Worm (Caenorhabditis elegans) whole organism, late embryonic: ENCODE measurements around the gene C35A5.5.

Experiments used
- C38D4.7 ChIP-seq: fragments of 200-800 bp; sonication (Bioruptor generic); optimal IDR thresholded peaks from 2 replicates; lab custom pipeline; 2018; ENCODE audit warnings: mild to moderate bottlenecking, missing genetic modification characterization, moderate library complexity, missing compliant biosample characterization
- F13H6.1 ChIP-seq: sonication (generic microtip); optimal IDR thresholded peaks from 2 replicates; lab custom pipeline; 2016; ENCODE audit warnings: missing genetic modification characterization, missing compliant biosample characterization
- K02D7.2 ChIP-seq: sonication (generic microtip); optimal IDR thresholded peaks from 2 replicates; lab custom pipeline; 2017; ENCODE audit warnings: mild to moderate bottlenecking, missing genetic modification characterization, missing compliant biosample characterization
- ahr-1 ChIP-seq: sonication (generic microtip); optimal IDR thresholded peaks from 2 replicates; lab custom pipeline; 2016; ENCODE audit warnings: missing genetic modification characterization, missing compliant biosample characterization
- ama-1 ChIP-seq: fragments of 150-350 bp; optimal IDR thresholded peaks from 2 replicates; lab custom pipeline; 2014
- ceh-18 ChIP-seq: sonication (generic microtip); optimal IDR thresholded peaks from 2 replicates; lab custom pipeline; 2016; ENCODE audit warnings: missing genetic modification characterization, missing compliant biosample characterization
- ceh-19 ChIP-seq: fragments of 200-800 bp; sonication (Bioruptor generic); optimal IDR thresholded peaks from 2 replicates; lab custom pipeline; 2018; ENCODE audit warnings: mild to moderate bottlenecking, missing genetic modification characterization, missing compliant biosample characterization
- ceh-2 ChIP-seq: sonication (generic microtip); optimal IDR thresholded peaks from 2 replicates; lab custom pipeline; 2016; ENCODE audit warnings: missing genotype, missing genetic modification characterization, missing compliant biosample characterization
- ceh-24 ChIP-seq: sonication (generic microtip); optimal IDR thresholded peaks from 2 replicates; lab custom pipeline; 2016; ENCODE audit warnings: mild to moderate bottlenecking, missing genetic modification characterization, missing compliant biosample characterization
- ceh-30 ChIP-seq: fragments of 150-350 bp; optimal IDR thresholded peaks from 2 replicates; lab custom pipeline; 2014; ENCODE audit warnings: missing biosample characterization, missing genetic modification characterization
- ceh-31 ChIP-seq: sonication (generic microtip); optimal IDR thresholded peaks from 2 replicates; lab custom pipeline; 2016; ENCODE audit warnings: missing genetic modification characterization, missing compliant biosample characterization
- ceh-34 ChIP-seq: sonication (generic microtip); optimal IDR thresholded peaks from 2 replicates; lab custom pipeline; 2016; ENCODE audit warnings: mild to moderate bottlenecking, missing genetic modification characterization, missing compliant biosample characterization
- ceh-48 ChIP-seq: sonication (generic microtip); optimal IDR thresholded peaks from 2 replicates; lab custom pipeline; 2016; ENCODE audit warnings: missing genetic modification characterization, inconsistent platforms, missing compliant biosample characterization
- ceh-6 ChIP-seq: fragments of 200-800 bp; sonication (Bioruptor generic); optimal IDR thresholded peaks from 2 replicates; lab custom pipeline; 2018; ENCODE audit warnings: mild to moderate bottlenecking, missing genetic modification characterization, missing compliant biosample characterization
- ceh-9 ChIP-seq: sonication (generic microtip); optimal IDR thresholded peaks from 2 replicates; lab custom pipeline; 2016; ENCODE audit warnings: mild to moderate bottlenecking, missing genetic modification characterization, inconsistent platforms, missing compliant biosample characterization
- dmd-4 ChIP-seq: sonication (generic microtip); optimal IDR thresholded peaks from 2 replicates; lab custom pipeline; 2016; ENCODE audit warnings: borderline replicate concordance, missing genetic modification characterization, missing compliant biosample characterization
- dve-1 ChIP-seq: sonication (generic microtip); optimal IDR thresholded peaks from 2 replicates; lab custom pipeline; 2017; ENCODE audit warnings: antibody characterized with exemption, mild to moderate bottlenecking, missing genetic modification characterization, missing compliant biosample characterization
- elt-2 ChIP-seq: sonication (generic microtip); optimal IDR thresholded peaks from 2 replicates; lab custom pipeline; 2016; ENCODE audit warnings: missing genetic modification reagents, missing genetic modification characterization, missing compliant biosample characterization
- fkh-6 ChIP-seq: sonication (generic microtip); optimal IDR thresholded peaks from 2 replicates; lab custom pipeline; 2016; ENCODE audit warnings: missing genetic modification characterization, missing compliant biosample characterization
- gmeb-2 ChIP-seq: sonication (generic microtip); optimal IDR thresholded peaks from 2 replicates; lab custom pipeline; 2016; ENCODE audit warnings: missing genetic modification characterization, inconsistent platforms, missing compliant biosample characterization
- hlh-13 ChIP-seq: fragments of 200-800 bp; sonication (Bioruptor generic); optimal IDR thresholded peaks from 2 replicates; lab custom pipeline; 2018; ENCODE audit warnings: mild to moderate bottlenecking, missing genetic modification characterization, missing compliant biosample characterization
- hlh-15 ChIP-seq: sonication (generic microtip); optimal IDR thresholded peaks from 2 replicates; lab custom pipeline; 2016; ENCODE audit warnings: missing genetic modification characterization, missing compliant biosample characterization
- hlh-30 ChIP-seq: sonication (generic microtip); optimal IDR thresholded peaks from 2 replicates; lab custom pipeline; 2017; ENCODE audit warnings: antibody characterized with exemption, missing genetic modification characterization, missing compliant biosample characterization; ENCODE audit not compliant: insufficient read depth
- hlh-6 ChIP-seq: sonication (generic microtip); optimal IDR thresholded peaks from 2 replicates; lab custom pipeline; 2016; ENCODE audit warnings: missing genotype, missing genetic modification characterization, missing compliant biosample characterization
- hlh-8 ChIP-seq: sonication (generic microtip); optimal IDR thresholded peaks from 2 replicates; lab custom pipeline; 2016; ENCODE audit warnings: missing genotype, missing genetic modification characterization, missing compliant biosample characterization
- lim-6 ChIP-seq: sonication (generic microtip); optimal IDR thresholded peaks from 2 replicates; lab custom pipeline; 2016; ENCODE audit warnings: missing genetic modification characterization, missing compliant biosample characterization
- mec-3 ChIP-seq: sonication (generic microtip); optimal IDR thresholded peaks from 2 replicates; lab custom pipeline; 2016; ENCODE audit warnings: borderline replicate concordance, missing genetic modification characterization, missing compliant biosample characterization
- nfya-1 ChIP-seq: sonication (generic microtip); optimal IDR thresholded peaks from 2 replicates; lab custom pipeline; 2017; ENCODE audit warnings: missing genetic modification characterization, mild to moderate bottlenecking, missing compliant biosample characterization, antibody characterized with exemption, moderate library complexity
- nhr-232 ChIP-seq: sonication (generic microtip); optimal IDR thresholded peaks from 2 replicates; lab custom pipeline; 2016; ENCODE audit warnings: missing genetic modification characterization, missing compliant biosample characterization
- pax-1 ChIP-seq: fragments of 150-350 bp; optimal IDR thresholded peaks from 2 replicates; lab custom pipeline; 2014; ENCODE audit warnings: missing biosample characterization, missing genetic modification characterization
- pha-2 ChIP-seq: sonication (generic microtip); optimal IDR thresholded peaks from 2 replicates; lab custom pipeline; 2017; ENCODE audit warnings: mild to moderate bottlenecking, missing genetic modification characterization, missing compliant biosample characterization
- pqm-1 ChIP-seq: sonication (generic microtip); optimal IDR thresholded peaks from 2 replicates; lab custom pipeline; 2016; ENCODE audit warnings: missing genetic modification characterization, missing compliant biosample characterization
- pros-1 ChIP-seq: fragments of 150-350 bp; optimal IDR thresholded peaks from 2 replicates; lab custom pipeline; 2014; ENCODE audit warnings: missing biosample characterization, missing genetic modification reagents, missing genetic modification characterization
- ref-2 ChIP-seq: sonication (generic microtip); optimal IDR thresholded peaks from 2 replicates; lab custom pipeline; 2016; ENCODE audit warnings: missing genetic modification characterization, missing compliant biosample characterization
- rnt-1 ChIP-seq: sonication (generic microtip); optimal IDR thresholded peaks from 2 replicates; lab custom pipeline; 2016; ENCODE audit warnings: missing genetic modification characterization, missing compliant biosample characterization
- sdc-2 ChIP-seq: sonication (generic microtip); optimal IDR thresholded peaks from 2 replicates; lab custom pipeline; 2016; ENCODE audit warnings: missing genotype, missing genetic modification characterization, missing compliant biosample characterization
- sox-2 ChIP-seq: fragments of 200-800 bp; sonication (Bioruptor generic); IDR thresholded peaks from 2 replicates; pipeline ENCODE4 v1.3.6; 2022; ENCODE audit warnings: missing genetic modification reagents, missing genetic modification characterization, missing compliant biosample characterization
- sox-4 ChIP-seq: sonication (generic microtip); optimal IDR thresholded peaks from 2 replicates; lab custom pipeline; 2017; ENCODE audit warnings: mild to moderate bottlenecking, missing genetic modification characterization, inconsistent platforms, missing compliant biosample characterization
- tbx-2 ChIP-seq: sonication (generic microtip); optimal IDR thresholded peaks from 2 replicates; lab custom pipeline; 2016; ENCODE audit warnings: missing genetic modification characterization, missing compliant biosample characterization
- tbx-7 ChIP-seq: sonication (generic microtip); optimal IDR thresholded peaks from 2 replicates; lab custom pipeline; 2016; ENCODE audit warnings: missing genotype, missing genetic modification characterization, missing compliant biosample characterization
- unc-3 ChIP-seq, 2 experiments: fragments of 200-800 bp in 1 of 2; sonication (Bioruptor generic) in 1 of 2; sonication (generic microtip) in 1 of 2; conservative IDR thresholded peaks in 1 of 2; optimal IDR thresholded peaks in 1 of 2; 2 replicates each; pipeline versions ENCODE4 v1.3.6 to Lab custom; 2016 to 2022; ENCODE audit warnings: missing compliant biosample characterization in 2 of 2, missing genetic modification characterization in 2 of 2, missing genetic modification reagents in 1 of 2
- unc-42 ChIP-seq: sonication (generic microtip); optimal IDR thresholded peaks from 2 replicates; lab custom pipeline; 2016; ENCODE audit warnings: missing genotype, missing genetic modification characterization, missing compliant biosample characterization
- unc-55 ChIP-seq: sonication (generic microtip); optimal IDR thresholded peaks from 2 replicates; lab custom pipeline; 2017; ENCODE audit warnings: missing biosample characterization, missing genetic modification reagents, missing genetic modification characterization

Gene C35A5.5

DNA sequence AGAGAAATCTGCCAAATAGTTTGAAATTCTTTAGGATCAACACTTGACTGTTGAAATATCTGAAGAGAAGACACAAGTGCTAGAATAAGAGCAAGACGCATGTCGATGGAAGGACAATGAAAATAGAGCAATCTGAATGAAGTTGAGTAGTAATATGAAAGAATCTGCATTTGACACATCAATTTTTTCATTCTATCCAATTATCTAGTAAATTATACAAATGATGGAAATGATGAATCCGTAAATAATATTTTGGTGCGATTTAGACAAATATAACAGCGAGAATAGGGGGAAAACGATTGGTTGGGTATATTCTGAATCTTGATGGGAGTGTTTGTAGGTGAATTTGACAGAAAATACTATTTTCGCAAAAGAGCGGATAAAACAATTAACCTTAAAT lies 27.1 kb downstream of the C35A5.5 start, which contains the start of gene txt-10:
TSS of gene txt-10 (minus strand) at position 101 of the 400 bp plus-strand sequence.
- no peak for TF ChIP-seq hlh-15 (tag; lab: Kevin White, UChicago)
- no peak for TF ChIP-seq hlh-30
- no peak for TF ChIP-seq elt-2 (tag; lab: Kevin White, UChicago)
- no peak for TF ChIP-seq pha-2 (tag; lab: Kevin White, UChicago)
- TF ChIP-seq K02D7.2 (tag; lab: Kevin White, UChicago), result no peak
- TF ChIP-seq hlh-13, result no peak
- no peak for TF ChIP-seq unc-3 (GFP tag; conservative IDR thresholded peaks at IDR 0.05; lab: Robert Waterston, UW)
- no peak for TF ChIP-seq unc-3 (tag; optimal IDR thresholded peaks at IDR 0.05; lab: Kevin White, UChicago)
- TF ChIP-seq, all 69 proteins: peak for 0

DNA sequence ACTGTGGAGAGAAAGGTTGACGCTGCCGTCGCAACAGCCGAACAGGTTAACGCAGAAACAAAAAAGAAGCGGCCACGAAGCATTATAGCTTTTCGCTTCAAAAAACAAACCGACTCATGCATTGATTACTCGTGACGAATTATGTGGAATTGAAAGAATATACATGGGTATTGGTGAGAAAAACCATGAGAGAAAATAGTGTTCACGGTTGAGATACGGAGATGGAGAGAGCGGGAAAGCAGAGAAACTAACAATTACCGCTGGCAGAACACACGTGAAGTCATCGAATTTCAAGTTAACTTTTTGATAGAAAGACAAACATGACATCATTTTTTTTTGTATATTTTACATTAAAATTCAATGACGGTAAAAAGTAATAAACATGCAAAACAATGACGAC lies 29.7 kb downstream of the C35A5.5 start:
- TF ChIP-seq F13H6.1 (tag; lab: Kevin White, UChicago) (no peak), ref-2 (tag; lab: Kevin White, UChicago) (no peak), unc-3 (GFP tag; conservative IDR thresholded peaks at IDR 0.05; lab: Robert Waterston, UW) (no peak), unc-3 (tag; optimal IDR thresholded peaks at IDR 0.05; lab: Kevin White, UChicago) (no peak)

DNA sequence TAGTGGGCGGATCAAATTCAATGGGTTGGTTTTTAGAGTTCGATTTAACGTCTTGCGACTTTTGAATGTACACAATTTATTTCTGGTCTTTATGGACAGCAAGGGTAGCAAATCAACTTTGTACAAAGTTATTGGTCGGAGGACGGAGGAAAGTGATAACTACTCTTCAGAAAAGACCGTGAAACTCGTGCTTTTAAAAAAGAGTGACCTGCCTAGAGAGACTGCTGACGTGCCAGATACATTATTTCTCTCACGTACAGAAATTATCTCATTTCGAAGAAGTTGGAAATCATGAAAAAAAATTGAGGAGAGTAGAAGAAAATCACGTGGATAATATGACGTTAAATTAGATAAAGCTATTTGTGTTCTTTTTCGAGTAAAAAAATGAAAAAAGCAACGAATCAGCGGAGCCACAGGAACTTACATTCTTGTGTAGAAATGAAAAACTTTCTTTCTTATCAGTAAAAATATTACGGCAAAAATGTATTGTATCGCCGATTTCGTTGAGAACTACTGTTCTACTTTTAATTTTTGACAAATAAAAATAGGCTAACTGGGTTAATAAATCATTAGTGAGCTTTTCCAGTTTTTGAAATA lies 30.5 kb downstream of the C35A5.5 start, which contains the start of gene ppm-1.A:
TSS of gene ppm-1.A (minus strand) at position 294 of the 597 bp plus-strand sequence.
- TF ChIP-seq ceh-30 (no peak), pax-1 (tag; lab: Kevin White, UChicago) (no peak)

DNA sequence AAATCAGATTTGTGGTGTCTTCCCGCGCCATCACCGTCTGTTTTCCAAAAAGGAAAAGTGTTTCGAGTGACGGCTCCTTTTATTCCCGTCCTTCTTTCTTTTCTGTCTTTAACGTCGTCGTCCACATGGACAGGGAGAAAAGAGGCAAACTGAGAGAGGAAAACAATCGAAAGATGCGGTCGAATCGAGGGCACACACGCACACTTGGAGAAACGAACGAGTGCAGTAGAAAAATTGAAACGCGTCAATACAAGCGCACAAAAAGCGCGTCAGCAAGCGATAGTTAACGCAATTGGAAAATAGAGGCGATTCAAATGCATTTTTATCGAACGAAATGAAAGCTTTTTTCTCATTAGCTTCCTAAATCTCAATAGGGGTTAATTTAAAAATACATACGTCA lies 31.2 kb downstream of the C35A5.5 start:
- TF ChIP-seq ceh-9 (tag; lab: Kevin White, UChicago) (no peak), ceh-24 (tag; lab: Kevin White, UChicago) (no peak), ceh-30 (peak; percentile 48), sox-2 (GFP tag; lab: Robert Waterston, UW) (no peak), hlh-6 (tag; lab: Kevin White, UChicago) (no peak), pha-2 (tag; lab: Kevin White, UChicago) (no peak), fkh-6 (no peak), rnt-1 (peak; percentile 63), hlh-8 (tag; lab: Kevin White, UChicago) (no peak), ceh-31 (tag; lab: Kevin White, UChicago) (peak; percentile 77), hlh-30 (peak; percentile 8), mec-3 (tag; lab: Kevin White, UChicago) (no peak), dve-1 (peak; percentile 35), unc-42 (tag; lab: Kevin White, UChicago) (peak; percentile 91), tbx-7 (tag; lab: Kevin White, UChicago) (no peak), ahr-1 (tag; lab: Kevin White, UChicago) (no peak), sdc-2 (tag; lab: Kevin White, UChicago) (peak; percentile 1), ceh-6 (GFP tag; lab: Kevin White, UChicago) (no peak), lim-6 (tag; lab: Kevin White, UChicago) (no peak), C38D4.7 (no peak), ceh-19 (GFP tag; lab: Kevin White, UChicago) (no peak), sox-4 (no peak), ceh-2 (tag; lab: Kevin White, UChicago) (no peak), ceh-18 (tag; lab: Kevin White, UChicago) (peak; percentile 65), pros-1 (tag; lab: Kevin White, UChicago) (peak; percentile 32), ama-1 (lab: Kevin White, UChicago) (no peak), ceh-48 (tag; lab: Kevin White, UChicago) (peak; percentile 50), tbx-2 (tag; lab: Kevin White, UChicago) (peak; percentile 67), dmd-4 (no peak), unc-55 (GFP tag; lab: Kevin White, UChicago) (peak; percentile 29), pax-1 (tag; lab: Kevin White, UChicago) (no peak), gmeb-2 (tag; lab: Kevin White, UChicago) (no peak), ceh-34 (tag; lab: Kevin White, UChicago) (peak; percentile 34), nfya-1 (tag; lab: Kevin White, UChicago) (peak; percentile 80), hlh-13 (no peak), pqm-1 (tag; lab: Kevin White, UChicago) (no peak), nhr-232 (tag; lab: Kevin White, UChicago) (no peak), ref-2 (tag; lab: Kevin White, UChicago) (peak; percentile 66), elt-2 (tag; lab: Kevin White, UChicago) (peak; percentile 37)
